Fruit fly (Drosophila melanogaster): ENCODE results near the gene CG42502.
A peak's percentile ranks its signal among the peaks of the same experiment; 100 is the strongest.

CG42502 gene

DNA sequence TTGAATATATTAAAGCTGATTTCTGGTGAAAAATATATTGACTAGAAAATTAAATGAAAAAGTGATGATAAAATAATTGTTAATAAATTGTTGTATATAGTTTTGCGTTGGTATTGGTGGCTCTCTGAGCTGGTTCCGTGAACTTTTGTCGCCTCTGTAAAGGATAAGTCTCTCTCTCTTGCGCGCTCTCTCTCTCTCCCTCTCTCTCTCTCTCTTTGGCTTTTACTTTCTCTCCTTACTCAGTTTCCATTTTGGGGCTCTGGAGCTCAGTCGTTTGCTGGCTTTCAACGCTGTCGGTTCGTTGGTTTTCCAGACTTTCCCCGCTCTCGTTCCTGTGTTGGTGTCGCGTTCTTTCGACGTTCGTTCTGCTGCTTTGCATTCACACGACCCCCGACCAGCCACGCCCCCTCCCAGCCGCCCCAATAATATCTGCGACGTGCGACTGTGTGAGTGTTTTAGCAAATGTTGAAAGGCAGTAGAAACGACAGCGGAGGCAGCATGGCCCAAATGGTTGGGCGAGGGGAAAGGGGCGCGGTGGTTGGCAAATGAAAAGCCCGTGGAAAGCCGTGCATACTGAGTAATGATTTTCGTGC is 34.0 kb upstream of the CG42502 start, which contains the start of gene CG17321:
Gene CG17321 (plus strand): TSS at position 268 of the 593 bp plus-strand sequence.
- TF ChIP-seq Clk (GFP tag; optimal IDR thresholded peaks at IDR 0.05) (no peak), CG33017 (tag; optimal IDR thresholded peaks at IDR 0.05) (no peak), Hr96 (GFP tag; optimal IDR thresholded peaks at IDR 0.05) (no peak), CG7045 (GFP tag; optimal IDR thresholded peaks at IDR 0.05) (no peak), Crg-1 (GFP tag; optimal IDR thresholded peaks at IDR 0.05) (no peak), CG11617 (GFP tag; optimal IDR thresholded peaks at IDR 0.05) (no peak), tj (GFP tag; optimal IDR thresholded peaks at IDR 0.05) (no peak), kay (GFP tag; ENCODE audit: borderline replicate concordance) (no peak), CG14711 (tag; optimal IDR thresholded peaks at IDR 0.05) (no peak), bab1 (GFP tag; optimal IDR thresholded peaks at IDR 0.05) (no peak), CG7101 (tag; optimal IDR thresholded peaks at IDR 0.05) (no peak), Mnt (GFP tag; optimal IDR thresholded peaks at IDR 0.05) (no peak), CG1620 (GFP tag; optimal IDR thresholded peaks at IDR 0.05) (no peak), ovo (GFP tag; optimal IDR thresholded peaks at IDR 0.05) (no peak), cic (GFP tag; optimal IDR thresholded peaks at IDR 0.05) (no peak), CG5204 (GFP tag; optimal IDR thresholded peaks at IDR 0.05) (no peak)

DNA sequence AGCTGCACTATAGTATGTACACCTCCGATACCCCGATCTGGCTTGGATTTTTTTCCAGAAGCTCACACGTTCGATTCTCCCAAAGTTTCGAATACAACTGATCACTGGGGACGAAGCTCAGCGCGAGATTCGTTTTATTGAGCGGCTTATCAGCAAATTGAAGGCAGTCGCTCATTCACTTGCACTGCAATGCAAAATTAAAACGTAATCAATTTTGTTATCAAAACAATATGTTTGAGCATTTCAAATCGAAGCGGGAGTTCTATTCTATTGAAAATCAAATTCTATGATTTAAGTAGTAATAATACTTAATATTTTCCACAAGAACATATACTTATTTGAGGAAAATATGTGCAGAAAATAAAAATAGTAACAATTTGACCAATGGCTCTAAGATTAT is 33.4 kb upstream of the CG42502 start, which contains the start of gene CG33120:
Gene CG33120 (minus strand): TSS at position 101 of the 400 bp plus-strand sequence.
- no peak for TF ChIP-seq CG5204 (GFP tag; optimal IDR thresholded peaks at IDR 0.05)
- TF ChIP-seq CG11617 (GFP tag; optimal IDR thresholded peaks at IDR 0.05) = no peak
- TF ChIP-seq Clk (GFP tag; optimal IDR thresholded peaks at IDR 0.05) = no peak
- TF ChIP-seq Crg-1 (GFP tag; optimal IDR thresholded peaks at IDR 0.05) = no peak
- peak; percentile 61 for TF ChIP-seq tj (GFP tag; optimal IDR thresholded peaks at IDR 0.05)

DNA sequence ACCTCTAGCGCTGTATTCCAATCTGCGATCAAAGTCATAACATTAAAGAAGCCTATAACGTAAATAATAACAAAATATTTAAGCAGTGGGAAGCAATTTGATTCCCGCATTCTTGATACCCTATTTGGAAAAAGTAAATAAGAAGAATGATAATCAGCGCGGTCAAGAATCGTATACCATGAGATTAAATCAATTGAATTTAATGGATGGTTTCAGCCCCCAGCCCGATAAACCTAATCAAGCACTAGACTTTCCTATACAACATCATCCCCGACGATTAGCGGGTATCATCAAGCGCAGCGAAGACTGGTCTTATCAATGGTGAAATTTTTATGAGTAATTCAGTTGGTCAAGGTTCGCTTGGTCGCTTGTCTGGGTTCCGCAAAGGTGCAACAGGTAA is 32.5 kb upstream of the CG42502 start:
- TF ChIP-seq pad (GFP tag; optimal IDR thresholded peaks at IDR 0.05) (no peak), bab1 (GFP tag; optimal IDR thresholded peaks at IDR 0.05) (no peak), kay (GFP tag; ENCODE audit: borderline replicate concordance) (no peak), CG1620 (GFP tag; optimal IDR thresholded peaks at IDR 0.05) (no peak)

DNA sequence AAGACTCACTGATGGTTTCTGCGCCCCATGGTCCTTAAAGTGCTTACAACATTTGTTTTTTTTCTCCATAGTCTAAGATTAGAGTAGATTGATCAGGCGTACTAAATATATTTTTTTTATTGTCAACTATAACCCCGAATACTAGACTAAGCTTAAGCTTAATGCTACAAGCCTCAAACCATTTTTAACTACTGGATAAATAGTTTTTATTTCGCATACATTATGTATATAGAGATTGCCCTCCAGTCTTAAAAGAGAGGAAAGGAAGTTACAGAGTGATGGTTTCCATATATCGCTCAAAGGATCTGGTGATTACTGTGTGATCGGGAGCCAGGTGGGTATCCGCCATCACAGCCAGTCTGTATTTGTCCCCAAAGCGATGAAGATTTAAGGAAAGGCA is 30.2 kb upstream of the CG42502 start, which contains the start of gene CG31752:
Gene CG31752 (minus strand): TSS at position 101 of the 400 bp plus-strand sequence.
- no peak for TF ChIP-seq CG7101 (tag; optimal IDR thresholded peaks at IDR 0.05)

DNA sequence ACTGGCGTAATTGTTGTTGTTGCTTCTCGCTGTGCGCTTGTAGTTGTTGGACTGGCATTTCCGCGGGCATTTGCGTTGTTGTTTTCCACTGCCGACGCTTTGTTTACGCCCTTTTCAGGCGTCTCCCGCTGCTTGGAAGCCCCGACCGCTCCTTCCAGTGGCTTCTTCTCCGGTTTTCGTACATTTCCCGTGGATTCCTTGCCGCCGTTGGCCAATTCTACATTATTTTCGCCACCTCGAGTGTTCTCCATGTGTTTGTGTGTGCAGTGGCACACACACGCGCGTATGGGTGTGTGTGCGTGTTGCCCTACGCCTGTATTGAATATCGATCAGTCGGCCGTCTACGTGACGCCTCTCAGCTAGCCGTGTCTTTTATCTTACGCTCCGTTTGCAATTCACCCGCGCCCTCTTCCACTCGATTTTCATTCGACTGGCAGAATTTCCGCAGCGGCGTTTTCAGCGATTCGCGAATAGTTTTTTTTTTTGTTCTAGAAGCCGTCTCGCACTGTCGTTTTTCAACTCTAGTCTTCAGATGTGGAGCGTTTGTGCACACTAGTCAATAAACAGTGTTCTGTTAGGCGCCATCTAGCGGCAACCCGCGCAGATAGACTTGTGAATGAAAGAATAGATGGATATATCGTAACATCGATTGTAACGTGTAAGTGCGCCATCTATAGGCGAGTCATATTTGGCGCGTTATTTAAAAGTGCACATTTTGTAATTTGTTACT is 28.3 kb upstream of the CG42502 start, which contains the start of gene CG10600:
Gene CG10600 (minus strand): TSS at position 537 of the 730 bp plus-strand sequence.
- TF ChIP-seq cic (GFP tag; optimal IDR thresholded peaks at IDR 0.05) = peak; percentile 71
- no peak for TF ChIP-seq kay (GFP tag; ENCODE audit: borderline replicate concordance)
- peak; percentile 92 for TF ChIP-seq Mnt (GFP tag; optimal IDR thresholded peaks at IDR 0.05)
- peak; percentile 73 for TF ChIP-seq bab1 (GFP tag; optimal IDR thresholded peaks at IDR 0.05)
- peak; percentile 84 for TF ChIP-seq pad (GFP tag; optimal IDR thresholded peaks at IDR 0.05)
- peak; percentile 88 for TF ChIP-seq CG7101 (tag; optimal IDR thresholded peaks at IDR 0.05)
- TF ChIP-seq CG14711 (tag; optimal IDR thresholded peaks at IDR 0.05) = peak; percentile 74
- peak; percentile 92 for TF ChIP-seq Hr96 (GFP tag; optimal IDR thresholded peaks at IDR 0.05)
- TF ChIP-seq Crg-1 (GFP tag; optimal IDR thresholded peaks at IDR 0.05) = peak; percentile 95
- peak; percentile 66 for TF ChIP-seq CG33017 (tag; optimal IDR thresholded peaks at IDR 0.05)
- TF ChIP-seq CG5204 (GFP tag; optimal IDR thresholded peaks at IDR 0.05) = peak; percentile 85
- TF ChIP-seq cnc (optimal IDR thresholded peaks at IDR 0.05) = no peak
- TF ChIP-seq CG12768 (GFP tag; optimal IDR thresholded peaks at IDR 0.05) = peak; percentile 84
- TF ChIP-seq Clk (GFP tag; optimal IDR thresholded peaks at IDR 0.05) = peak; percentile 84
- peak; percentile 69 for TF ChIP-seq CG7045 (GFP tag; optimal IDR thresholded peaks at IDR 0.05)
- peak; percentile 88 for TF ChIP-seq toe (GFP tag; optimal IDR thresholded peaks at IDR 0.05)
- peak; percentile 51 for TF ChIP-seq tj (GFP tag; optimal IDR thresholded peaks at IDR 0.05)
- TF ChIP-seq CG1620 (GFP tag; optimal IDR thresholded peaks at IDR 0.05) = peak; percentile 95
- TF ChIP-seq ovo (GFP tag; optimal IDR thresholded peaks at IDR 0.05) = peak; percentile 79
- TF ChIP-seq CG11617 (GFP tag; optimal IDR thresholded peaks at IDR 0.05) = peak; percentile 81

DNA sequence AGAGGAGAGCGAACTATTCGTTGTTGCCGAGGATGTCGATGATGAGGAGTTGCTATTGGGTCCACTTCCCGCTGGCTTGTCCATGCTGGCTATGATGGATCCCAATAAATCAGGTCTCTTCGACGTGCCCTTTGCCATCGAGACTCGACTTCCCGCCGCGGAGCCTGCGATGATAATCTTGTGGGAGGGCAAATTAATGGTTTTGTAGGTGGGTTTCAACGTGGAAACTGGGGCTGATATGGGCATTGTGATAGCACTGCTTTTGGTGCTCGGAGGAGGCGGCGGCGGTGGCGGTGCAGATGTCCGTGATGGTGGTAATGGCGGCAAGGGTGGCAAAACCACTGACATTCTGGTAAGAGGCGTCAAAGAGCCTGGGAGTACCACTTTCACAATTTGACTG is 23.5 kb upstream of the CG42502 start:
- TF ChIP-seq CG33017 (tag; optimal IDR thresholded peaks at IDR 0.05) = no peak
- TF ChIP-seq tj (GFP tag; optimal IDR thresholded peaks at IDR 0.05) = no peak
- no peak for TF ChIP-seq CG7101 (tag; optimal IDR thresholded peaks at IDR 0.05)
- no peak for TF ChIP-seq bab1 (GFP tag; optimal IDR thresholded peaks at IDR 0.05)
- no peak for TF ChIP-seq CG1620 (GFP tag; optimal IDR thresholded peaks at IDR 0.05)
- no peak for TF ChIP-seq CG11617 (GFP tag; optimal IDR thresholded peaks at IDR 0.05)
- no peak for TF ChIP-seq Crg-1 (GFP tag; optimal IDR thresholded peaks at IDR 0.05)
- TF ChIP-seq pad (GFP tag; optimal IDR thresholded peaks at IDR 0.05) = no peak
- TF ChIP-seq kay (GFP tag; ENCODE audit: borderline replicate concordance) = no peak
- no peak for TF ChIP-seq Clk (GFP tag; optimal IDR thresholded peaks at IDR 0.05)
- no peak for TF ChIP-seq CG5204 (GFP tag; optimal IDR thresholded peaks at IDR 0.05)
